Worm (Caenorhabditis elegans) whole organism, midembryonic: Measurements from ENCODE around the gene C01G5.5.

Experiments
- T22C8.4 ChIP-seq: fragments of 200-800 bp; sonication (Bioruptor generic); IDR thresholded peaks from 2 replicates; pipeline ENCODE4 v1.3.6; 2022; ENCODE audit warnings: missing genetic modification characterization, missing compliant biosample characterization
- cog-1 ChIP-seq: sonication (generic microtip); optimal IDR thresholded peaks from 2 replicates; lab custom pipeline; 2016; ENCODE audit warnings: missing genetic modification characterization, missing compliant biosample characterization
- flt-1 ChIP-seq: fragments of 200-800 bp; sonication (Bioruptor generic); IDR thresholded peaks from 2 replicates; pipeline ENCODE4 v1.3.6; 2022; ENCODE audit warnings: missing genetic modification characterization, missing compliant biosample characterization
- klf-2 ChIP-seq: fragments of 200-800 bp; sonication (Bioruptor generic); conservative IDR thresholded peaks from 2 replicates; pipeline ENCODE4 v1.3.6; 2022; ENCODE audit warnings: missing genetic modification reagents, missing genetic modification characterization, missing compliant biosample characterization
- med-1 ChIP-seq: sonication (generic microtip); optimal IDR thresholded peaks from 2 replicates; lab custom pipeline; 2017; ENCODE audit warnings: missing genetic modification characterization, mild to moderate bottlenecking, missing compliant biosample characterization, antibody characterized with exemption, missing genetic modification reagents; ENCODE audit not compliant: insufficient read depth
- ref-1 ChIP-seq: fragments of 200-800 bp; sonication (Bioruptor generic); conservative IDR thresholded peaks from 2 replicates; pipeline ENCODE4 v1.3.6; 2022; ENCODE audit warnings: missing genetic modification reagents, missing genetic modification characterization, missing compliant biosample characterization
- tab-1 ChIP-seq: fragments of 200-800 bp; sonication (Bioruptor generic); IDR thresholded peaks from 2 replicates; pipeline ENCODE4 v1.3.6; 2022; ENCODE audit warnings: missing genetic modification characterization, missing compliant biosample characterization
- ztf-23 ChIP-seq: fragments of 200-800 bp; sonication (Bioruptor generic); IDR thresholded peaks from 2 replicates; pipeline ENCODE4 v1.3.6; 2022; ENCODE audit warnings: missing genetic modification reagents, missing genetic modification characterization, missing compliant biosample characterization
- ztf-29 ChIP-seq: fragments of 200-800 bp; sonication (Bioruptor generic); IDR thresholded peaks from 2 replicates; pipeline ENCODE4 v1.3.6; 2022; ENCODE audit warnings: missing genetic modification reagents, missing genetic modification characterization, missing compliant biosample characterization

The C01G5.5 gene

DNA sequence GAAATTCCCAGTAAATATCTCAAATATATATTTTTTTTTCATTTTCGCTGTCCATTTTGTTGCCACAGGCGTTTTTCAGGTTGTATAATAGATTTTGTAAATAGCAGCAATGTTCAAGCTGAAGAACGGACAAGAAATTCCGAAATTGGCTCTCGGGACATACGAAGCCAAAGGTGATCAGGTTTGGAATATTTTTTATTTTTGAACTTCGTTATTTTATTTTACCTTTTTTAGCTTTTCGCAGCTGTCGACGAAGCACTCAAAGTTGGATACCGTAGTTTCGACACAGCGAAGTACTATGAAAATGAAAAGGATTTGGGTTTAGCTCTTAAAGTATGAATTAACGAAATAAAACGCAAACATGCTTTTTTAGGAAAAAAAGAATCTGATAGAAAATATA, at the start of gene C01G5.5:
Gene C01G5.5, plus strand, starts transcription at position 80 of the 400 bp plus-strand sequence.
- no peak for TF ChIP-seq ztf-23 (GFP tag; lab: Robert Waterston, UW)
- TF ChIP-seq klf-2 = no peak
- no peak for TF ChIP-seq ref-1
- TF ChIP-seq cog-1 (tag; lab: Kevin White, UChicago) = no peak
- no peak for TF ChIP-seq tab-1
- no peak for TF ChIP-seq T22C8.4 (GFP tag; lab: Robert Waterston, UW)
- no peak for TF ChIP-seq ztf-29 (GFP tag; lab: Robert Waterston, UW)
- TF ChIP-seq med-1 (GFP tag; lab: Kevin White, UChicago) = no peak
- TF ChIP-seq flt-1 (GFP tag; lab: Robert Waterston, UW) = no peak

DNA sequence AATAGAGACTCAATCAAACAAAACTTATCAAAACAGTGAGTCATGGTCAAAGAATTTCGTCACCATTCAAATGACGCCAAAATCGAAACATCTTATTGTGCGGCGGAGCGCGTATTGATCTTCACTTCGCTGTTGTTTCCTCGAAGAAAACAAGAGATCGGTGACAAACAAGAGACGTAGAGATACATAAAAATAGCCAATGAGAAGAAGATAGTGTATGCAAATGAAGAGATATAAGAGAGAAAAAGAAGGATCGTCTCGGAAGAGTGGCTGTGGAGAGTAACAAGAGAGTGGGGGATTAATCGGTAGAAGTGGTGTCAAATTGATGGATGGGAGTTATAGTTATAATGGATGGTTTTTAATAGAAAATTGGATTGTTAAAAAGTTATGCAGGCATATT, 49.7 kb upstream of the C01G5.5 start:
- TF ChIP-seq T22C8.4 (GFP tag; lab: Robert Waterston, UW) (no peak), med-1 (GFP tag; lab: Kevin White, UChicago) (no peak), klf-2 (no peak), flt-1 (GFP tag; lab: Robert Waterston, UW) (0 out of 2 replicates have a peak, but pooled peaks have one; percentile 22), cog-1 (tag; lab: Kevin White, UChicago) (peak; percentile 66)

DNA sequence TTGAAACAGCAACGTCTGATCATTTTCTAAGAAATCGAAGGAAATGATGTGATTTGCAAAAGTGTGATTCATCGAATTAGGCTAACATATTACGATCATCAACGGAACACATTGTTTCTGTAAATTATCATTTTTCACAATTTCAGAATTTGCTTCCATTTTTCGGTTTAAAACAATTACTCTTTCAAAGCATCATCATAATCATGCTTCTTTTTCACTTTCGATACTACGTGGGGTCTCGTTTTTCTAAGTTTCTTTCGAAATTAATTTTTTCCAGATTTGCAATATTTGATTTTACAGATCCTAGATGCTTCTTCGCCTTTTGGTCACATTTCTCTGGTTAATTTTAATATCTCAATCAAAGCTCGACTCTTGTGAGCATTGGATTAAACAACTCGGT, 44.2 kb upstream of the C01G5.5 start, which contains the start of gene tyr-6:
Gene tyr-6, plus strand, starts transcription at position 301 of the 400 bp plus-strand sequence.
- no peak for TF ChIP-seq tab-1
- no peak for TF ChIP-seq klf-2
- no peak for TF ChIP-seq T22C8.4 (GFP tag; lab: Robert Waterston, UW)
- no peak for TF ChIP-seq med-1 (GFP tag; lab: Kevin White, UChicago)
- TF ChIP-seq ref-1 = no peak
- no peak for TF ChIP-seq cog-1 (tag; lab: Kevin White, UChicago)
- no peak for TF ChIP-seq flt-1 (GFP tag; lab: Robert Waterston, UW)
- TF ChIP-seq ztf-29 (GFP tag; lab: Robert Waterston, UW) = no peak
- TF ChIP-seq ztf-23 (GFP tag; lab: Robert Waterston, UW) = no peak

DNA sequence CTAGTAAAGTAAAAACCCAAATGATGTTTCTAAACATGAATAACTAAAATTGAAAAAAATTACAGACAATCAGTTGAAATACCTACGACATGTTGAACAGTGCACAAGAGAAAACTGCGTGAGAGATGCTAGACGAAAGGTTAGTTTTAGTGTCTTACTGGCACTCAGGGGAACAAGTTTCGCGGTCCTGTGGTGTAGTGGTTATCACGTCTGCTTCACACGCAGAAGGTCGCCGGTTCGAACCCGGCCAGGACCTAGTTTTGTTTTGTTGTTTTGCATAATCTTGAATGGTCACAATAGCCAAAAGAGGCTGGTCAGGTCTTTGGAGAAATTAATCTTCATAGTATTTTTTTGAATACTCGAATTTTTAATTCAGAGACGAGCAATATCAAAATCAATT, 43.4 kb upstream of the C01G5.5 start:
- no peak for TF ChIP-seq cog-1 (tag; lab: Kevin White, UChicago)
- TF ChIP-seq med-1 (GFP tag; lab: Kevin White, UChicago) = no peak
- no peak; the same call in 1 of the 2 replicates for TF ChIP-seq flt-1 (GFP tag; lab: Robert Waterston, UW)
- TF ChIP-seq tab-1 = peak; percentile 74; the same call in 1 of the 2 replicates
- TF ChIP-seq T22C8.4 (GFP tag; lab: Robert Waterston, UW) = 0 out of 2 replicates have a peak, but pooled peaks have one; percentile 23
- no peak for TF ChIP-seq klf-2
- no peak for TF ChIP-seq ztf-29 (GFP tag; lab: Robert Waterston, UW)
- 0 out of 2 replicates have a peak, but pooled peaks have one; percentile 51 for TF ChIP-seq ztf-23 (GFP tag; lab: Robert Waterston, UW)
- TF ChIP-seq ref-1 = 0 out of 2 replicates have a peak, but pooled peaks have one; percentile 43

DNA sequence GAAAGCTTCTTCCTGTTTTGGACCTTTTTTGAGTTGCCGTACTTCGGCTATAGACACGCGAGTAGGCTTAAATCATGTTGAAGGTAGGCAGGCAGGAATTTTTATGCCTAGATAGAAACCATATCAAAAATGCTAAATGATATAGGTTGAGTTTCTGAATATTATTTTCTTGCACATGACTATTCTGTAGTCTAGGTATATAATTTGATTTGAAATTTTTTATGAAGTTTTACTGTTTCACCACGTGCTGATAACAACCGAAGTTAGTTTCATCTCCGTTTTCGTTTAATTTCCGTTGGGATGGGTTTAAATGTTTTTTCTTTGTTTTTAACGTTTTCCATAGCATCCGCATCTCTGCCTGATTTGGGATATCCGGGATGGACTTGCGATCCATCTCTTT, 37.4 kb upstream of the C01G5.5 start, which contains the start of gene Y73B6BL.37:
Gene Y73B6BL.37, plus strand, starts transcription at position 301 of the 400 bp plus-strand sequence.
- no peak for TF ChIP-seq flt-1 (GFP tag; lab: Robert Waterston, UW)
- TF ChIP-seq klf-2 = no peak
- TF ChIP-seq ref-1 = no peak
- no peak for TF ChIP-seq T22C8.4 (GFP tag; lab: Robert Waterston, UW)
- no peak for TF ChIP-seq med-1 (GFP tag; lab: Kevin White, UChicago)

DNA sequence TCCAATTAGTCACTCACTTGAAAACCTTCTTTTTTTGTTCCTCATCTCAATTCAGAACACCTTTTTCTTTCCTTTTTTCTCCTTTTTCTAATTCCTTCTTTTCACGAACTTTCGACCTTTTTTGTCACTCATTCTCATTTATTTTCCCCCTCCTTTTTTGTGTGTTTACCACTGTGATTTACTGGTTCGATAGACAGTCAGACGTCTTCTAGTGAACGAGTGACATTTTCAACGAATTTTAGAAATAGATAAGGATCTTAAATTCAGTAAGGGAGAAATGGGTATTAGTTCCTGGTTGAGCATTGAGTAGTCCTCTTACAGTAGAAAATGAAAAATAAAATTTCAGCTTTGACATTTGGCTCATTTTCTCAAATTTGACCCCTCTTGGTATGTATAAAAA, 32.5 kb upstream of the C01G5.5 start:
- TF ChIP-seq flt-1 (GFP tag; lab: Robert Waterston, UW) (no peak), ref-1 (no peak), med-1 (GFP tag; lab: Kevin White, UChicago) (no peak), T22C8.4 (GFP tag; lab: Robert Waterston, UW) (no peak), ztf-23 (GFP tag; lab: Robert Waterston, UW) (no peak), tab-1 (no peak), ztf-29 (GFP tag; lab: Robert Waterston, UW) (no peak), cog-1 (tag; lab: Kevin White, UChicago) (no peak), klf-2 (no peak)

DNA sequence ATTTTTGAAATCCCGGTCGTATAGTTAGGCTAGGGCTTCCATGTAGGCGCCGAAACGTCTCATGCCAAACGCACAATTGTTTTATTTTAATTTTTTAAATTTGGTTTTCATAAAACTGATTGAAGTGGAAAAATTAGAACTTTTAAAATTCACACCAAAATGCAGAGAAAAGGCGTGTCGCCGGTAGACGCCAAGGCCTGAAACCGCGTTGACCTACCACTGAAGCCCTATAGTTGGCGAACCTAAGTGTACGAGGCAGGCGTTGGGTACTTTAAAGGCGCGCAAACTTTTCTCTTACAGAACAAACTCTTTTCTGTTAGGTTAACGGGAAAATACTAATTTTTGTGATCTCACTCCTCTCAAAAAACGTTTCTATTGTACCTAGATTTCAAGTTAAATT, 31.1 kb upstream of the C01G5.5 start, which contains the start of gene Y73B6BL.44:
Gene Y73B6BL.44, plus strand, starts transcription at position 301 of the 400 bp plus-strand sequence.
- no peak for TF ChIP-seq ref-1
- no peak for TF ChIP-seq med-1 (GFP tag; lab: Kevin White, UChicago)
- no peak for TF ChIP-seq ztf-23 (GFP tag; lab: Robert Waterston, UW)
- no peak for TF ChIP-seq tab-1
- TF ChIP-seq T22C8.4 (GFP tag; lab: Robert Waterston, UW) = no peak
- no peak for TF ChIP-seq ztf-29 (GFP tag; lab: Robert Waterston, UW)

DNA sequence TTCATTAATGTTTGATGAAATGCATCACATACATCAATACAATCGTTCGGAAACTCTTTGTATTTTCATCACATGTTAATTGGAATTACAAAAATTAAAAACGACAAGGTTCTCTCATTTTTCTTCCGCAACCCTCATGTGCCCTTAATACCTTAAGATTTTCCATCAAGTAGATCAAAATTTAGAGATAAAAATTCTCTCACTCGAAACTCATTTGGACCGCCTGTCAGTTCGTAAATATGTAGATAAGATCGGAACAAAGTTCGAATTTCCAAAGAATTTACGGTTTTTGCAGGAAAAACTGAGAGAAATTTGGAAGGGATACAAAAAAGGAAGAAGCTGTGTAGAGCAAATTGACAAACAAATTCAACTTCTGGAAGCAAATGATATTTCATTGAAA, 28.3 kb upstream of the C01G5.5 start:
- TF ChIP-seq klf-2 (no peak), flt-1 (GFP tag; lab: Robert Waterston, UW) (no peak), ztf-29 (GFP tag; lab: Robert Waterston, UW) (no peak), ztf-23 (GFP tag; lab: Robert Waterston, UW) (no peak), cog-1 (tag; lab: Kevin White, UChicago) (no peak), T22C8.4 (GFP tag; lab: Robert Waterston, UW) (no peak), tab-1 (no peak), med-1 (GFP tag; lab: Kevin White, UChicago) (no peak), ref-1 (no peak)

DNA sequence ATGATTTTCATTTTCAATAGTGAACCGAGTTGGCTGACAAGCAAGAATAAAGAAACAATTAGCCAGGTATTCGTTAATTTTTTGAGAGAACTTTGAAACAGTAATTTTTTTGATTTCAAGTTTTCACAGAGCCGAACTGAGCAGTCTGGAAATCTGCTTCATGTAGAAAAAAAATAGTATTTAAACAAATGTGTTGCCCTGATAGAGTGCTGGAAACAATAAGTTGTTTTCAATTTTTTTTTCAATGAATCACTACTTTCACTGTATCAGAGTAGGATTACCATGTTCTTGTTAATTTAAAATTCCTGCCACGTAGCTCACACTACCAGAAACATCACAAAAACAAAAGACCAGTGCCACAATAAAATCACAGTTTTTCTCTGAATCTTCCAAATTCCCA, 24.0 kb upstream of the C01G5.5 start:
- TF ChIP-seq T22C8.4 (GFP tag; lab: Robert Waterston, UW) = no peak
- no peak for TF ChIP-seq klf-2
- TF ChIP-seq flt-1 (GFP tag; lab: Robert Waterston, UW) = no peak
- no peak for TF ChIP-seq ref-1
- TF ChIP-seq med-1 (GFP tag; lab: Kevin White, UChicago) = no peak

DNA sequence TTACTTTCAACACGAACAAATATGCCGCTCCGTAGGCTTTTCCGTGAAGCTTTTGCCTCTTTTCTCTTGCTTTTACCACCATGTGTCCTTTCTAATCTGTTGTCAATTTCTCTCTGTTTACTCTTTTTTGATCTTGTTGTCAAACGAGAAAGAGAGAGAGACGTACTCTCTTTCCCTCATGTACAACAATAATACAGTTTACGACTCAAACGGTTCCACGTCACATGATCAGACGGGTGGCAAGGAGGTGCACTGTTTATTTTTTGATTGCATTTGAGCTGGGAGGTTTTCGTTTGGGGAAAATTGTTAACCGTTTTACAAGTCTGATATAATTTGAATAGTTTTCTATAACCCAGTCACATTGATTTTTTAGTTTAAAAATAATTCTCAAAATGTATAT, 23.6 kb upstream of the C01G5.5 start:
- TF ChIP-seq ztf-23 (GFP tag; lab: Robert Waterston, UW) (no peak), tab-1 (no peak), cog-1 (tag; lab: Kevin White, UChicago) (peak; percentile 9), klf-2 (no peak), flt-1 (GFP tag; lab: Robert Waterston, UW) (no peak), ztf-29 (GFP tag; lab: Robert Waterston, UW) (no peak), ref-1 (no peak)
